Fruit fly (Drosophila melanogaster) whole organism, embryonic: ENCODE data around the gene Lerp.

Source experiments
- Adf1 ChIP-seq: fragments of 200-800 bp; sonication (Bioruptor generic); IDR thresholded peaks from 2 replicates; pipeline ENCODE4 v1.3.6; 2022; ENCODE audit warnings: missing biosample characterization, missing genetic modification characterization
- Awh ChIP-seq: fragments of 200-800 bp; sonication (Bioruptor generic); IDR thresholded peaks from 2 replicates; pipeline ENCODE4, ENCODE4 v1.3.6; 2022; ENCODE audit warnings: missing biosample characterization, missing genetic modification characterization
- CG1024 ChIP-seq: fragments of 200-800 bp; sonication (Bioruptor generic); IDR thresholded peaks from 2 replicates; pipeline ENCODE4 v1.3.6; 2022; ENCODE audit warnings: missing biosample characterization, missing genetic modification characterization
- CG10654 ChIP-seq: fragments of 200-800 bp; sonication (Bioruptor generic); optimal IDR thresholded peaks from 2 replicates; lab custom pipeline; 2016; ENCODE audit warnings: missing biosample characterization, missing genetic modification characterization
- CG12299 ChIP-seq: fragments of 200-800 bp; sonication (Bioruptor generic); optimal IDR thresholded peaks from 2 replicates; lab custom pipeline; 2018; ENCODE audit warnings: missing biosample characterization, mild to moderate bottlenecking, missing genetic modification characterization
- CG13296 ChIP-seq: fragments of 200-800 bp; sonication (Bioruptor generic); optimal IDR thresholded peaks from 3 replicates; lab custom pipeline; 2018; ENCODE audit warnings: missing biosample characterization, mild to moderate bottlenecking, missing genetic modification characterization
- CG14710 ChIP-seq: fragments of 200-800 bp; sonication (Bioruptor generic); optimal IDR thresholded peaks from 3 replicates; lab custom pipeline; 2019; ENCODE audit warnings: missing biosample characterization, mild to moderate bottlenecking, missing genetic modification characterization, moderate library complexity
- CG16813 ChIP-seq: fragments of 200-800 bp; sonication (Bioruptor generic); IDR thresholded peaks from 3 replicates; pipeline ENCODE4 v1.3.6; 2022; ENCODE audit warnings: missing biosample characterization, missing genetic modification characterization; ENCODE audit not compliant: partially characterized antibody
- CG16815 ChIP-seq: fragments of 200-800 bp; sonication (Bioruptor generic); optimal IDR thresholded peaks from 3 replicates; lab custom pipeline; 2017; ENCODE audit warnings: missing biosample characterization, mild to moderate bottlenecking, missing genetic modification characterization
- CG17802 ChIP-seq: fragments of 200-800 bp; sonication (Bioruptor generic); optimal IDR thresholded peaks from 2 replicates; lab custom pipeline; 2018; ENCODE audit warnings: missing biosample characterization, mild to moderate bottlenecking, missing genetic modification characterization, moderate library complexity
- CG2678 ChIP-seq: fragments of 200-800 bp; sonication (Bioruptor generic); optimal IDR thresholded peaks from 3 replicates; lab custom pipeline; 2019; ENCODE audit warnings: missing biosample characterization, mild to moderate bottlenecking, missing genetic modification characterization, moderate library complexity
- CG30403 ChIP-seq: fragments of 200-800 bp; sonication (Bioruptor generic); optimal IDR thresholded peaks from 3 replicates; lab custom pipeline; 2016; ENCODE audit warnings: missing biosample characterization, missing genetic modification characterization
- CG30431 ChIP-seq: fragments of 200-800 bp; sonication (Bioruptor generic); optimal IDR thresholded peaks from 2 replicates; lab custom pipeline; 2017; ENCODE audit warnings: missing biosample characterization, missing genetic modification characterization
- CG3065 ChIP-seq: fragments of 200-800 bp; sonication (Bioruptor generic); optimal IDR thresholded peaks from 2 replicates; lab custom pipeline; 2016; ENCODE audit warnings: missing biosample characterization, missing genetic modification characterization
- CG32532 ChIP-seq: fragments of 200-800 bp; sonication (Bioruptor generic); IDR thresholded peaks from 2 replicates; pipeline ENCODE4 v1.3.6; 2022; ENCODE audit warnings: missing biosample characterization, missing genetic modification characterization
- CG32772 ChIP-seq: fragments of 200-800 bp; sonication (Bioruptor generic); IDR thresholded peaks from 2 replicates; pipeline ENCODE4 v1.3.6; 2022; ENCODE audit warnings: missing biosample characterization, missing genetic modification characterization
- CG3281 ChIP-seq: fragments of 200-800 bp; sonication (Bioruptor generic); optimal IDR thresholded peaks from 3 replicates; lab custom pipeline; 2017; ENCODE audit warnings: missing biosample characterization, mild to moderate bottlenecking, missing genetic modification characterization
- CG42726 ChIP-seq: fragments of 200-800 bp; sonication (Bioruptor generic); IDR thresholded peaks from 2 replicates; pipeline ENCODE4 v1.3.6; 2022; ENCODE audit warnings: missing biosample characterization, missing genetic modification characterization; ENCODE audit not compliant: partially characterized antibody
- CG4360 ChIP-seq: fragments of 200-800 bp; sonication (Bioruptor generic); IDR thresholded peaks from 2 replicates; pipeline ENCODE4 v1.3.6; 2022; ENCODE audit warnings: missing biosample characterization, missing genetic modification characterization
- CG6272 ChIP-seq: fragments of 200-800 bp; sonication (Bioruptor generic); IDR thresholded peaks from 2 replicates; pipeline ENCODE4 v1.3.6; 2022; ENCODE audit warnings: missing biosample characterization, missing genetic modification characterization
- CG7271 ChIP-seq: fragments of 200-800 bp; sonication (Bioruptor generic); optimal IDR thresholded peaks from 2 replicates; lab custom pipeline; 2018; ENCODE audit warnings: missing biosample characterization, mild to moderate bottlenecking, missing genetic modification characterization, moderate library complexity
- CkIIα-i1 ChIP-seq: fragments of 200-800 bp; sonication (Bioruptor generic); IDR thresholded peaks from 2 replicates; pipeline ENCODE4 v1.3.6; 2022; ENCODE audit warnings: missing biosample characterization, missing genetic modification characterization
- Eip74EF ChIP-seq, 2 experiments: fragments of 200-800 bp in 1 of 2; fragments of >200 bp in 1 of 2; sonication (Bioruptor generic) in 1 of 2; optimal IDR thresholded peaks; 2 replicates each; lab custom pipeline; 2017 to 2019; ENCODE audit warnings: missing biosample characterization in 2 of 2, missing genetic modification characterization in 2 of 2, mild to moderate bottlenecking in 1 of 2, moderate library complexity in 1 of 2
- MESR4 ChIP-seq: fragments of 200-800 bp; sonication (Bioruptor generic); optimal IDR thresholded peaks from 2 replicates; lab custom pipeline; 2018; ENCODE audit warnings: missing biosample characterization, mild to moderate bottlenecking, missing genetic modification characterization, moderate library complexity
- Max ChIP-seq: fragments of 200-800 bp; sonication (Bioruptor generic); optimal IDR thresholded peaks from 2 replicates; lab custom pipeline; 2016; ENCODE audit warnings: missing biosample characterization, mild to moderate bottlenecking, missing genetic modification characterization
- Med ChIP-seq: fragments of 200-800 bp; sonication (Bioruptor generic); peaks from one replicate; lab custom pipeline; 2016; ENCODE audit warnings: missing biosample characterization, missing genetic modification characterization, mild to moderate bottlenecking, inconsistent platforms, moderate library complexity
- Nf-YC ChIP-seq: fragments of 200-800 bp; optimal IDR thresholded peaks from 3 replicates; lab custom pipeline; 2019; ENCODE audit warnings: missing biosample characterization, mild to moderate bottlenecking, missing genetic modification characterization, moderate library complexity
- Pdp1 ChIP-seq, 2 experiments: fragments of 200-800 bp; sonication (Bioruptor generic); optimal IDR thresholded peaks; 3 replicates each; lab custom pipeline; 2016; ENCODE audit warnings: missing biosample characterization in 2 of 2, missing genetic modification characterization in 2 of 2, mild to moderate bottlenecking in 1 of 2, moderate library complexity in 1 of 2
- Scr ChIP-seq: fragments of 200-800 bp; sonication (Bioruptor generic); IDR thresholded peaks from 2 replicates; pipeline ENCODE4 v1.3.6; 2022; ENCODE audit warnings: missing biosample characterization, missing genetic modification characterization; ENCODE audit not compliant: partially characterized antibody
- Sin3A ChIP-seq: fragments of >200 bp; optimal IDR thresholded peaks from 2 replicates; lab custom pipeline; 2018
- Sox100B ChIP-seq: fragments of 200-800 bp; sonication (Bioruptor generic); optimal IDR thresholded peaks from 3 replicates; lab custom pipeline; 2018; ENCODE audit warnings: missing biosample characterization, mild to moderate bottlenecking, missing genetic modification characterization
- Sry-δ ChIP-seq: fragments of 200-800 bp; sonication (Bioruptor generic); optimal IDR thresholded peaks from 2 replicates; lab custom pipeline; 2016; ENCODE audit warnings: missing biosample characterization, missing genetic modification characterization
- bbx ChIP-seq: fragments of 200-800 bp; sonication (Bioruptor generic); IDR thresholded peaks from 2 replicates; pipeline ENCODE4 v1.3.6; 2022; ENCODE audit warnings: missing biosample characterization, missing genetic modification characterization; ENCODE audit not compliant: partially characterized antibody
- bsh ChIP-seq, 2 experiments: fragments of 200-800 bp; sonication (Bioruptor generic); optimal IDR thresholded peaks; 2 replicates each; lab custom pipeline; 2017 to 2018; ENCODE audit warnings: mild to moderate bottlenecking in 2 of 2, missing biosample characterization in 2 of 2, missing genetic modification characterization in 2 of 2, moderate library complexity in 1 of 2
- chif ChIP-seq, 2 experiments: fragments of 200-800 bp; sonication (Bioruptor generic); optimal IDR thresholded peaks; 3 replicates each; lab custom pipeline; 2016; ENCODE audit warnings: missing biosample characterization in 2 of 2, missing genetic modification characterization in 2 of 2
- dan ChIP-seq: fragments of 200-800 bp; sonication (Bioruptor generic); IDR thresholded peaks from 2 replicates; pipeline ENCODE4 v1.3.6; 2022; ENCODE audit warnings: missing biosample characterization, missing genetic modification characterization
- en ChIP-seq: fragments of 200-800 bp; sonication (Bioruptor generic); optimal IDR thresholded peaks from 2 replicates; lab custom pipeline; 2016; ENCODE audit warnings: missing biosample characterization, missing genetic modification characterization
- exex ChIP-seq: fragments of 200-800 bp; sonication (Bioruptor generic); optimal IDR thresholded peaks from 4 replicates; lab custom pipeline; 2018; ENCODE audit warnings: missing biosample characterization, mild to moderate bottlenecking, missing genetic modification characterization, moderate library complexity
- fd96Cb ChIP-seq: fragments of 200-800 bp; sonication (Bioruptor generic); optimal IDR thresholded peaks from 2 replicates; lab custom pipeline; 2018; ENCODE audit warnings: missing biosample characterization, mild to moderate bottlenecking, missing genetic modification characterization, moderate library complexity
- gcm ChIP-seq: fragments of 200-800 bp; sonication (Bioruptor generic); optimal IDR thresholded peaks from 2 replicates; lab custom pipeline; 2019; ENCODE audit warnings: missing biosample characterization, mild to moderate bottlenecking, missing genetic modification characterization, moderate library complexity
- grn ChIP-seq: fragments of 200-800 bp; sonication (Bioruptor generic); optimal IDR thresholded peaks from 3 replicates; lab custom pipeline; 2017; ENCODE audit warnings: missing biosample characterization, missing genetic modification characterization
- jumu ChIP-seq: fragments of 200-800 bp; sonication (Bioruptor generic); optimal IDR thresholded peaks from 3 replicates; lab custom pipeline; 2016; ENCODE audit warnings: missing biosample characterization, missing genetic modification characterization
- otp ChIP-seq: fragments of 200-800 bp; sonication (Bioruptor generic); IDR thresholded peaks from 3 replicates; pipeline ENCODE4, ENCODE4 v1.3.6; 2022; ENCODE audit warnings: missing biosample characterization, missing genetic modification characterization
- pros ChIP-seq: fragments of 200-800 bp; sonication (Bioruptor generic); optimal IDR thresholded peaks from 3 replicates; lab custom pipeline; 2019; ENCODE audit warnings: missing biosample characterization, mild to moderate bottlenecking, missing genetic modification characterization, moderate library complexity
- pzg ChIP-seq: fragments of 200-800 bp; sonication (Bioruptor generic); optimal IDR thresholded peaks from 3 replicates; lab custom pipeline; 2018; ENCODE audit warnings: missing biosample characterization, mild to moderate bottlenecking, missing genetic modification characterization, moderate library complexity
- ro ChIP-seq: fragments of 200-800 bp; sonication (Bioruptor generic); IDR thresholded peaks from 2 replicates; pipeline ENCODE4 v1.3.6; 2022; ENCODE audit warnings: missing biosample characterization, missing genetic modification characterization
- row ChIP-seq: fragments of 200-800 bp; sonication (Bioruptor generic); IDR thresholded peaks from 3 replicates; pipeline ENCODE4 v1.3.6; 2022; ENCODE audit warnings: missing biosample characterization, missing genetic modification characterization
- sna ChIP-seq: fragments of 200-800 bp; sonication (Bioruptor generic); IDR thresholded peaks from 2 replicates; pipeline ENCODE4 v1.3.6; 2022; ENCODE audit warnings: missing biosample characterization, missing genetic modification characterization; ENCODE audit not compliant: partially characterized antibody
- tup ChIP-seq: fragments of 200-800 bp; sonication (Bioruptor generic); optimal IDR thresholded peaks from 2 replicates; lab custom pipeline; 2016; ENCODE audit warnings: missing biosample characterization, mild to moderate bottlenecking, missing genetic modification characterization, moderate library complexity
- zen ChIP-seq: fragments of 200-800 bp; sonication (Bioruptor generic); optimal IDR thresholded peaks from 3 replicates; lab custom pipeline; 2018; ENCODE audit warnings: missing biosample characterization, mild to moderate bottlenecking, missing genetic modification characterization, moderate library complexity
- zfh1 ChIP-seq: fragments of 200-800 bp; sonication (Bioruptor generic); IDR thresholded peaks from 3 replicates; pipeline ENCODE4 v1.3.6; 2022; ENCODE audit warnings: missing biosample characterization, missing genetic modification characterization

The Lerp gene

DNA sequence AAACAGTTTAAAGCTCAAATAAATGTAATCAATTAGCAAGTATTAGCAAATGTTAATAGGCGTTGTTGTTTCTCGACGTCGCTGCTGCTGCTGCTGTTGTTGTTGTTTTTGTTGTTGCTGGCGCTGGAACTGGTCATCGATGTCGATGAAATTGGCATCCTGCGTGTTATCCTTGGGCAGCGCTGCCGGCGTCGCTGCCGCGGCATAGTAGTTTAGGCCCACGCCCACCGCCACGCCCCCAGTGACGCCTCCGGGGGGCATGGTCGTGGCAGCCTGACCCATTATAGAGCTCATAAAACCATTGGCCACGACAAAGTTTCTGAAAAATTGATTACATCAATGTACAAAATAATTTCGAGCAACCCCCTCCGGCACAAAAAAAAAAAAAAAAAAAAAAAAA is 13.9 kb upstream of the Lerp start:
- no peak for TF ChIP-seq CG30403 (GFP tag; lab: Kevin White, UChicago)
- no peak for TF ChIP-seq jumu (GFP tag; lab: Kevin White, UChicago)
- TF ChIP-seq CG10654, result no peak
- peak; percentile 80 for TF ChIP-seq CG3065 (GFP tag; lab: Kevin White, UChicago)
- TF ChIP-seq fd96Cb (tag; lab: Kevin White, UChicago), result no peak
- TF ChIP-seq CG6272, result no peak
- TF ChIP-seq en (GFP tag; lab: Kevin White, UChicago), result no peak
- no peak for TF ChIP-seq Nf-YC (tag; lab: Kevin White, UChicago)
- no peak for TF ChIP-seq CG32772 (GFP tag; lab: Robert Waterston, UW)
- TF ChIP-seq otp (GFP tag; lab: Robert Waterston, UW), result no peak
- TF ChIP-seq CG4360 (GFP tag; lab: Robert Waterston, UW), result peak; percentile 62; the same call in 1 of the 2 replicates
- no peak for TF ChIP-seq CkIIα-i1 (GFP tag; lab: Robert Waterston, UW)
- TF ChIP-seq pzg, result no peak
- no peak for TF ChIP-seq CG16813 (GFP tag; lab: Robert Waterston, UW)
- TF ChIP-seq zfh1 (GFP tag; lab: Robert Waterston, UW), result 0 out of 3 replicates have a peak, but pooled peaks have one; percentile 11
- no peak for TF ChIP-seq Eip74EF (GFP tag; optimal IDR thresholded peaks at IDR 0.05; lab: Kevin White, UChicago)
- TF ChIP-seq Sox100B (GFP tag; lab: Kevin White, UChicago), result no peak
- no peak for TF ChIP-seq CG32532
- TF ChIP-seq chif (GFP tag; optimal IDR thresholded peaks at IDR 0.05; lab: Kevin White, UChicago), result no peak
- no peak for TF ChIP-seq zen (tag; lab: Kevin White, UChicago)
- no peak for TF ChIP-seq CG16815
- TF ChIP-seq CG1024 (GFP tag; lab: Robert Waterston, UW), result no peak
- peak; percentile 62; the same call in 1 of the 2 replicates for TF ChIP-seq Adf1 (GFP tag; lab: Robert Waterston, UW)
- no peak for TF ChIP-seq Scr
- 0 out of 2 replicates have a peak, but pooled peaks have one; percentile 46 for TF ChIP-seq Awh (GFP tag; lab: Robert Waterston, UW)
- TF ChIP-seq CG42726, result 0 out of 2 replicates have a peak, but pooled peaks have one; percentile 7
- TF ChIP-seq tup (GFP tag; lab: Kevin White, UChicago), result no peak
- TF ChIP-seq pros, result no peak
- 0 out of 2 replicates have a peak, but pooled peaks have one; percentile 13 for TF ChIP-seq ro
- TF ChIP-seq CG12299, result no peak
- TF ChIP-seq Sin3A (lab: Kevin White, UChicago), result no peak
- TF ChIP-seq CG30431 (GFP tag; lab: Kevin White, UChicago), result no peak
- no peak for TF ChIP-seq gcm
- TF ChIP-seq CG7271 (tag; lab: Kevin White, UChicago), result no peak
- TF ChIP-seq sna (GFP tag; lab: Robert Waterston, UW), result no peak
- TF ChIP-seq bsh (GFP tag; optimal IDR thresholded peaks at IDR 0.05; lab: Kevin White, UChicago), result no peak
- no peak for TF ChIP-seq CG13296 (GFP tag; lab: Kevin White, UChicago)
- no peak for TF ChIP-seq dan (GFP tag; lab: Robert Waterston, UW)

DNA sequence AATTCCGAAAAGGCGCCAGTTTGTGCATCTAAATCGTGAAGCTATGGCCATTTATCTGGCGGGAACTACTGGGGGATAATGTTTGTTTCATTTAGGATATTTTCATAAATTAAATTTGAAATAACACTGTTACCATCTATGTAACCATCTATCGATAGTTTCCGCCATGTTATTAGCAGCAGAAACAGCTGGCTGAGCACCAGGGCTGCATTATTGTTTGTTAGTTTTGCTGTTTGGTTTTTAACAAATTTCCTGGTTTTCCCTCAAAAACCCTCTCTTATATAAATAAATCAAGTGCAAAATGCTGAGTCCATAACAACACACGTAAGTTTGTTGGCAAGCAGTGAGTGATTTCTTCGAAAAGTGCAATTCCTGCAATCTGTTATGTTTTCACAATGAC is 13.5 kb upstream of the Lerp start, which contains the start of gene CG5500:
Gene CG5500 (plus strand): TSS at position 199 of the 400 bp plus-strand sequence.
- peak; percentile 43 for TF ChIP-seq Scr
- TF ChIP-seq Pdp1 (GFP tag; optimal IDR thresholded peaks at IDR 0.05; lab: Kevin White, UChicago), result peak in 1 of 2 experiments; percentile 78
- TF ChIP-seq Max (GFP tag; lab: Kevin White, UChicago), result no peak
- TF ChIP-seq MESR4, result peak; percentile 52
- peak; percentile 22 for TF ChIP-seq exex (tag; lab: Kevin White, UChicago)
- peak; percentile 43 for TF ChIP-seq bbx (GFP tag; lab: Robert Waterston, UW)
- TF ChIP-seq CG14710, result no peak
- TF ChIP-seq grn, result peak; percentile 63
- peak; percentile 29 for TF ChIP-seq CG2678
- no peak for TF ChIP-seq CG17802
- TF ChIP-seq CG13296 (GFP tag; lab: Kevin White, UChicago), result peak; percentile 41
- TF ChIP-seq Nf-YC (tag; lab: Kevin White, UChicago), result peak; percentile 30
- TF ChIP-seq Sry-δ (GFP tag; lab: Kevin White, UChicago), result peak; percentile 27
- peak; percentile 12; the same call in 1 of the 3 replicates for TF ChIP-seq row
- TF ChIP-seq pzg, result peak; percentile 50
- peak; percentile 42 for TF ChIP-seq CG3281 (GFP tag; lab: Kevin White, UChicago)
- TF ChIP-seq Med (GFP tag; lab: Kevin White, UChicago), result peak; percentile 84
